Worm (Caenorhabditis elegans): Measurements from ENCODE around the gene K12H6.4.

Gene K12H6.4

DNA sequence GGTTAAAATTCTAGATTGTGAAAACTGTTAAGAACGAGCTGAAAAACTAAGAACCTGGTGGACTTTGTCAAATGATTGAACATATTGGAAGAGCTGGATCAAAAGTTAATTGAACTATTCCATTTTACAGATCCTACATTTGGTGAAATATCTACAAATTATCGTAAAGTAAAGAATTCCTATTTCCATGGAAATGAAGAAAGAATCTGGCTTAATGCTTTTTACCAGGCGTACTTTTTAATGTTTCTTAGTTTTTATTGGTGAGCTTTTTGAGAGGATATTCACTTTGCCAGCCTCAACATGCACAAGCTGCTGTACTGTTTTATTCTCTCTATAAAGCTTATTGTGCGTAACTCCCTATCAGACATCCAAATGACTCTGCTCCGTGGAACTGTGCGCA lies 46.2 kb downstream of the K12H6.4 start, which contains the start of gene F08D12.4:
Gene F08D12.4, plus strand, starts transcription at position 301 of the 400 bp plus-strand sequence.
- TF ChIP-seq hsf-1 (GFP tag; IDR thresholded peaks at IDR 0.05) (no peak), snpc-4 (GFP tag; optimal IDR thresholded peaks at IDR 0.05) (no peak), snpc-4 (tag; optimal IDR thresholded peaks at IDR 0.05) (no peak), F57C9.4 (tag; optimal IDR thresholded peaks at IDR 0.05) (no peak), dpff-1 (tag; optimal IDR thresholded peaks at IDR 0.05) (no peak), ccch-3 (GFP tag; optimal IDR thresholded peaks at IDR 0.05) (no peak), sptf-2 (GFP tag; optimal IDR thresholded peaks at IDR 0.05) (no peak), ceh-40 (GFP tag; IDR thresholded peaks at IDR 0.05) (no peak), lsy-27 (tag; optimal IDR thresholded peaks at IDR 0.05; ENCODE audit: borderline replicate concordance, insufficient read depth) (no peak), C06A6.2 (GFP tag; conservative IDR thresholded peaks at IDR 0.05) (no peak), K12H6.12 (tag; optimal IDR thresholded peaks at IDR 0.05) (no peak), madf-3 (GFP tag; IDR thresholded peaks at IDR 0.05) (no peak), ceh-100 (GFP tag; IDR thresholded peaks at IDR 0.05) (no peak)

DNA sequence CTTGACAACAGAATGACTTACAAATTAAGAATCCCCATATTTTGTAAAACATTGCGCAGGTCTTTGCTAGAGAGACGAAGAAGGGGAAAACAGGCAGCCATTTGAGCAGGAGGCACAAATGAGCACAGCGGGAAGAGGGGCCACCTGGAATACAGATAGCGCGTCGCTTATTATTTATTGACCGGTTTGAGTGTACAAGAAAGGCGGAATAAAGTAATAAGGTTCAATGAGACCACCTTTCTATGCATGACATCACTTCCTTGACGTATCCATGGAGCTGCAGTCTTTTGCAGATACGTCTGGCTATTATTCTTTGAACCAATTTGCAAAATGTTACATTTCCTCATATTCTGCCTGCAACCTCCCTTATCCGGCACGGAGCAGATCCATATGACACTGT lies 49.2 kb downstream of the K12H6.4 start, which contains the start of gene fbxb-111:
Gene fbxb-111, minus strand, starts transcription at position 101 of the 400 bp plus-strand sequence.
- TF ChIP-seq dpff-1 (tag; optimal IDR thresholded peaks at IDR 0.05): no peak
- no peak for TF ChIP-seq ztf-28 (GFP tag; IDR thresholded peaks at IDR 0.05)
- no peak for TF ChIP-seq ztf-6 (GFP tag; IDR thresholded peaks at IDR 0.05)
- no peak for TF ChIP-seq lsl-1 (GFP tag; optimal IDR thresholded peaks at IDR 0.05)
- TF ChIP-seq D2030.7 (GFP tag; IDR thresholded peaks at IDR 0.05): no peak
- TF ChIP-seq rcor-1 (GFP tag; IDR thresholded peaks at IDR 0.05): no peak
